Fruit fly (Drosophila melanogaster) whole organism, embryonic: ENCODE measurements around the gene Ykt6.

ENCODE experiments used
- Asciz ChIP-seq: fragments of 200-800 bp; sonication (Bioruptor generic); optimal IDR thresholded peaks from 2 replicates; lab custom pipeline; 2017; ENCODE audit warnings: missing biosample characterization, mild to moderate bottlenecking, missing genetic modification characterization, missing genetic modification reagents
- CG10267 ChIP-seq: fragments of 200-800 bp; sonication (Bioruptor generic); optimal IDR thresholded peaks from 2 replicates; lab custom pipeline; 2018; ENCODE audit warnings: missing biosample characterization, mild to moderate bottlenecking, missing genetic modification characterization, moderate library complexity
- CG11456 ChIP-seq: fragments of 200-800 bp; sonication (Bioruptor generic); IDR thresholded peaks from 3 replicates; pipeline ENCODE4 v1.3.6; 2022; ENCODE audit warnings: missing biosample characterization, missing genetic modification characterization
- CG11504 ChIP-seq: fragments of 200-800 bp; sonication (Bioruptor generic); optimal IDR thresholded peaks from 3 replicates; lab custom pipeline; 2019; ENCODE audit warnings: missing biosample characterization, mild to moderate bottlenecking, missing genetic modification characterization, moderate library complexity
- CG12391 ChIP-seq: fragments of 200-800 bp; sonication (Bioruptor generic); optimal IDR thresholded peaks from 3 replicates; lab custom pipeline; 2018; ENCODE audit warnings: missing biosample characterization, mild to moderate bottlenecking, missing genetic modification characterization, moderate library complexity
- CG13424 ChIP-seq: fragments of 200-800 bp; sonication (Bioruptor generic); optimal IDR thresholded peaks from 2 replicates; lab custom pipeline; 2019; ENCODE audit warnings: missing biosample characterization, mild to moderate bottlenecking, missing genetic modification characterization, moderate library complexity
- CG1602 ChIP-seq: fragments of 200-800 bp; sonication (Bioruptor generic); optimal IDR thresholded peaks from 3 replicates; lab custom pipeline; 2016; ENCODE audit warnings: missing biosample characterization, missing genetic modification characterization
- CG17361 ChIP-seq: fragments of 200-800 bp; sonication (Bioruptor generic); IDR thresholded peaks from 3 replicates; pipeline ENCODE4 v1.3.6; 2022; ENCODE audit warnings: missing biosample characterization, missing genetic modification characterization
- CG17385 ChIP-seq: fragments of 200-800 bp; sonication (Bioruptor generic); optimal IDR thresholded peaks from 3 replicates; lab custom pipeline; 2018; ENCODE audit warnings: missing biosample characterization, mild to moderate bottlenecking, missing genetic modification characterization
- CG18262 ChIP-seq: fragments of 200-800 bp; optimal IDR thresholded peaks from 3 replicates; lab custom pipeline; 2019; ENCODE audit warnings: missing biosample characterization, mild to moderate bottlenecking, missing genetic modification characterization, moderate library complexity
- CG2120 ChIP-seq: fragments of 200-800 bp; sonication (Bioruptor generic); optimal IDR thresholded peaks from 3 replicates; lab custom pipeline; 2016; ENCODE audit warnings: missing biosample characterization, missing genetic modification characterization
- CG2678 ChIP-seq: fragments of 200-800 bp; sonication (Bioruptor generic); optimal IDR thresholded peaks from 3 replicates; lab custom pipeline; 2019; ENCODE audit warnings: missing biosample characterization, mild to moderate bottlenecking, missing genetic modification characterization, moderate library complexity
- CG2712 ChIP-seq: fragments of 200-800 bp; optimal IDR thresholded peaks from 3 replicates; lab custom pipeline; 2019; ENCODE audit warnings: missing biosample characterization, mild to moderate bottlenecking, missing genetic modification characterization, moderate library complexity
- CG31441 ChIP-seq: fragments of 200-800 bp; sonication (Bioruptor generic); IDR thresholded peaks from 2 replicates; pipeline ENCODE4 v1.3.6; 2022; ENCODE audit warnings: missing biosample characterization, missing genetic modification characterization
- CG33557 ChIP-seq: fragments of 200-800 bp; sonication (Bioruptor generic); optimal IDR thresholded peaks from 2 replicates; lab custom pipeline; 2019; ENCODE audit warnings: missing biosample characterization, mild to moderate bottlenecking, missing genetic modification characterization, moderate library complexity
- CG4404 ChIP-seq: fragments of 200-800 bp; sonication (Bioruptor generic); IDR thresholded peaks from 2 replicates; pipeline ENCODE4 v1.3.6; 2022; ENCODE audit warnings: missing biosample characterization, missing genetic modification characterization
- CG5953 ChIP-seq: fragments of 200-800 bp; sonication (Bioruptor generic); IDR thresholded peaks from 2 replicates; pipeline ENCODE4 v1.3.6; 2022; ENCODE audit warnings: missing biosample characterization, missing genetic modification characterization
- CG7271 ChIP-seq: fragments of 200-800 bp; sonication (Bioruptor generic); optimal IDR thresholded peaks from 2 replicates; lab custom pipeline; 2018; ENCODE audit warnings: missing biosample characterization, mild to moderate bottlenecking, missing genetic modification characterization, moderate library complexity
- CG7839 ChIP-seq: fragments of 200-800 bp; sonication (Bioruptor generic); optimal IDR thresholded peaks from 3 replicates; lab custom pipeline; 2018; ENCODE audit warnings: missing biosample characterization, mild to moderate bottlenecking, missing genetic modification characterization, moderate library complexity
- CG7987 ChIP-seq: fragments of 200-800 bp; sonication (Bioruptor generic); optimal IDR thresholded peaks from 2 replicates; lab custom pipeline; 2018; ENCODE audit warnings: missing biosample characterization, mild to moderate bottlenecking, missing genetic modification characterization, moderate library complexity
- CG9727 ChIP-seq: fragments of 200-800 bp; sonication (Bioruptor generic); optimal IDR thresholded peaks from 3 replicates; lab custom pipeline; 2017; ENCODE audit warnings: missing biosample characterization, mild to moderate bottlenecking, missing genetic modification characterization
- CG9797 ChIP-seq: fragments of 200-800 bp; sonication (Bioruptor generic); optimal IDR thresholded peaks from 3 replicates; lab custom pipeline; 2018; ENCODE audit warnings: missing biosample characterization, mild to moderate bottlenecking, missing genetic modification characterization
- CG9932 ChIP-seq: fragments of 200-800 bp; sonication (Bioruptor generic); IDR thresholded peaks from 2 replicates; pipeline ENCODE4 v1.3.6; 2022; ENCODE audit warnings: missing biosample characterization, missing genetic modification characterization
- Chrac-16 ChIP-seq: fragments of 200-800 bp; sonication (Bioruptor generic); optimal IDR thresholded peaks from 3 replicates; lab custom pipeline; 2016; ENCODE audit warnings: missing biosample characterization, missing genetic modification characterization
- Dip2 ChIP-seq: fragments of 200-800 bp; sonication (Bioruptor generic); IDR thresholded peaks from 2 replicates; pipeline ENCODE4 v1.3.6; 2022; ENCODE audit warnings: missing biosample characterization, missing genetic modification characterization
- Drgx ChIP-seq: fragments of 200-800 bp; sonication (Bioruptor generic); IDR thresholded peaks from 2 replicates; pipeline ENCODE4 v1.3.6; 2022; ENCODE audit warnings: missing biosample characterization, missing genetic modification characterization
- Ets65A ChIP-seq: fragments of 200-800 bp; sonication (Bioruptor generic); peaks from one replicate; lab custom pipeline; 2016; ENCODE audit warnings: missing biosample characterization, missing genetic modification characterization
- MBD-R2 ChIP-seq: fragments of 200-800 bp; sonication (Bioruptor generic); IDR thresholded peaks from 2 replicates; pipeline ENCODE4 v1.3.6; 2022; ENCODE audit warnings: missing biosample characterization, missing genetic modification characterization
- Ptx1 ChIP-seq: fragments of 200-800 bp; sonication (Bioruptor generic); IDR thresholded peaks from 2 replicates; pipeline ENCODE4 v1.3.6; 2022; ENCODE audit warnings: missing biosample characterization, missing genetic modification characterization
- Xbp1 ChIP-seq: fragments of 200-800 bp; sonication (Bioruptor generic); optimal IDR thresholded peaks from 3 replicates; lab custom pipeline; 2016; ENCODE audit warnings: missing biosample characterization, mild to moderate bottlenecking, missing genetic modification characterization
- Xrp1 ChIP-seq: fragments of 200-800 bp; sonication (Bioruptor generic); IDR thresholded peaks from 2 replicates; pipeline ENCODE4 v1.3.6; 2022; ENCODE audit warnings: missing biosample characterization, missing genetic modification characterization
- ac ChIP-seq: fragments of 200-800 bp; sonication (Bioruptor generic); optimal IDR thresholded peaks from 3 replicates; lab custom pipeline; 2017; ENCODE audit warnings: missing biosample characterization, mild to moderate bottlenecking, missing genetic modification characterization
- bsh ChIP-seq, 2 experiments: fragments of 200-800 bp; sonication (Bioruptor generic); optimal IDR thresholded peaks; 2 replicates each; lab custom pipeline; 2017 to 2018; ENCODE audit warnings: mild to moderate bottlenecking in 2 of 2, missing biosample characterization in 2 of 2, missing genetic modification characterization in 2 of 2, moderate library complexity in 1 of 2
- chif ChIP-seq, 2 experiments: fragments of 200-800 bp; sonication (Bioruptor generic); optimal IDR thresholded peaks; 3 replicates each; lab custom pipeline; 2016; ENCODE audit warnings: missing biosample characterization in 2 of 2, missing genetic modification characterization in 2 of 2
- chinmo ChIP-seq: fragments of 200-800 bp; sonication (Bioruptor generic); IDR thresholded peaks from 4 replicates; pipeline ENCODE4 v1.3.6; 2022; ENCODE audit warnings: missing biosample characterization, missing genetic modification characterization; ENCODE audit not compliant: partially characterized antibody
- dmrt11E ChIP-seq: fragments of 200-800 bp; sonication (Bioruptor generic); optimal IDR thresholded peaks from 3 replicates; lab custom pipeline; 2018; ENCODE audit warnings: missing biosample characterization, mild to moderate bottlenecking, missing genetic modification characterization, moderate library complexity
- ems ChIP-seq: fragments of 200-800 bp; sonication (Bioruptor generic); optimal IDR thresholded peaks from 3 replicates; lab custom pipeline; 2016; ENCODE audit warnings: missing biosample characterization, missing genetic modification characterization
- gem ChIP-seq: fragments of 200-800 bp; sonication (Bioruptor generic); optimal IDR thresholded peaks from 2 replicates; lab custom pipeline; 2019; ENCODE audit warnings: missing biosample characterization, mild to moderate bottlenecking, missing genetic modification characterization, moderate library complexity
- grau ChIP-seq: fragments of 200-800 bp; optimal IDR thresholded peaks from 3 replicates; lab custom pipeline; 2019; ENCODE audit warnings: missing biosample characterization, mild to moderate bottlenecking, missing genetic modification characterization, moderate library complexity
- hb ChIP-seq: fragments of 200-800 bp; sonication (Bioruptor generic); IDR thresholded peaks from 3 replicates; pipeline ENCODE4 v1.3.6; 2022; ENCODE audit warnings: missing biosample characterization, missing genetic modification characterization; ENCODE audit not compliant: partially characterized antibody
- lilli ChIP-seq: fragments of 200-800 bp; sonication (Bioruptor generic); optimal IDR thresholded peaks from 3 replicates; lab custom pipeline; 2016; ENCODE audit warnings: missing biosample characterization, missing genetic modification characterization
- lola ChIP-seq, 3 experiments: fragments of >200 bp in 2 of 3; fragments of 200-800 bp in 1 of 3; sonication (Bioruptor generic) in 1 of 3; optimal IDR thresholded peaks; 2 replicates each; lab custom pipeline; 2017 to 2019; ENCODE audit warnings: missing biosample characterization in 3 of 3, missing genetic modification characterization in 3 of 3, mild to moderate bottlenecking in 1 of 3, moderate library complexity in 1 of 3
- nmo ChIP-seq: fragments of 200-800 bp; sonication (Bioruptor generic); optimal IDR thresholded peaks from 2 replicates; lab custom pipeline; 2018; ENCODE audit warnings: missing biosample characterization, mild to moderate bottlenecking, missing genetic modification characterization, moderate library complexity
- p53 ChIP-seq: fragments of 200-800 bp; sonication (Bioruptor generic); optimal IDR thresholded peaks from 2 replicates; lab custom pipeline; 2016; ENCODE audit warnings: missing biosample characterization, missing genetic modification characterization
- pum ChIP-seq: fragments of 200-800 bp; sonication (Bioruptor generic); optimal IDR thresholded peaks from 2 replicates; lab custom pipeline; 2016; ENCODE audit warnings: missing biosample characterization, missing genetic modification characterization
- sens ChIP-seq: fragments of 200-800 bp; sonication (Bioruptor generic); peaks from one replicate; lab custom pipeline; 2016; ENCODE audit warnings: missing biosample characterization, missing genetic modification characterization
- so ChIP-seq: fragments of 200-800 bp; sonication (Bioruptor generic); IDR thresholded peaks from 3 replicates; pipeline ENCODE4 v1.3.6; 2022; ENCODE audit warnings: missing biosample characterization, missing genetic modification characterization
- tgo ChIP-seq: fragments of 200-800 bp; sonication (Bioruptor generic); IDR thresholded peaks from 3 replicates; pipeline ENCODE4 v1.3.6; 2022; ENCODE audit warnings: missing biosample characterization, missing genetic modification characterization
- ttk ChIP-seq: fragments of 200-800 bp; sonication (Bioruptor generic); IDR thresholded peaks from 2 replicates; pipeline ENCODE4 v2.1.2; 2022; ENCODE audit warnings: missing biosample characterization, missing genetic modification characterization
- unpg ChIP-seq: fragments of 200-800 bp; sonication (Bioruptor generic); optimal IDR thresholded peaks from 3 replicates; lab custom pipeline; 2018; ENCODE audit warnings: missing biosample characterization, mild to moderate bottlenecking, missing genetic modification characterization, moderate library complexity
- zen ChIP-seq: fragments of 200-800 bp; sonication (Bioruptor generic); optimal IDR thresholded peaks from 3 replicates; lab custom pipeline; 2018; ENCODE audit warnings: missing biosample characterization, mild to moderate bottlenecking, missing genetic modification characterization, moderate library complexity

Ykt6 gene

dm6 chrX:7892539-7892899, 27.7 kb upstream of the Ykt6 start:
- TF ChIP-seq CG11504 (tag; lab: Kevin White, UChicago) (peak; percentile 21), CG9797 (GFP tag; lab: Kevin White, UChicago) (no peak), dmrt11E (tag; lab: Kevin White, UChicago) (peak; percentile 53), pum (GFP tag; lab: Kevin White, UChicago) (no peak), CG2712 (tag; lab: Kevin White, UChicago) (peak; percentile 4), Asciz (GFP tag; lab: Kevin White, UChicago) (no peak), Xbp1 (no peak), CG18262 (tag; lab: Kevin White, UChicago) (peak; percentile 25), gem (tag; lab: Kevin White, UChicago) (peak; percentile 59), chinmo (GFP tag; lab: Robert Waterston, UW) (no peak), CG4404 (GFP tag; lab: Robert Waterston, UW) (peak; percentile 62), Dip2 (GFP tag; lab: Robert Waterston, UW) (no peak), lilli (GFP tag; lab: Kevin White, UChicago) (peak; percentile 12), CG17385 (peak; percentile 8), Ets65A (GFP tag; lab: Kevin White, UChicago) (peak; percentile 10), so (GFP tag; lab: Robert Waterston, UW) (no peak), CG9932 (GFP tag; lab: Robert Waterston, UW) (no peak), p53 (GFP tag; lab: Kevin White, UChicago) (no peak), tgo (GFP tag; lab: Robert Waterston, UW) (no peak), CG33557 (GFP tag; lab: Kevin White, UChicago) (peak; percentile 8), Drgx (GFP tag; lab: Robert Waterston, UW) (0 out of 2 replicates have a peak, but pooled peaks have one; percentile 28), ems (GFP tag; lab: Kevin White, UChicago) (no peak), zen (tag; lab: Kevin White, UChicago) (peak; percentile 15), CG17361 (GFP tag; lab: Robert Waterston, UW) (0 out of 3 replicates have a peak, but pooled peaks have one; percentile 29), CG13424 (tag; lab: Kevin White, UChicago) (peak; percentile 5), nmo (GFP tag; lab: Kevin White, UChicago) (peak; percentile 5), CG7271 (tag; lab: Kevin White, UChicago) (peak; percentile 11), Chrac-16 (GFP tag; lab: Kevin White, UChicago) (peak; percentile 4), ttk (no peak), bsh (GFP tag; optimal IDR thresholded peaks at IDR 0.05; lab: Kevin White, UChicago) (peak; percentile 15 to 23), unpg (GFP tag; lab: Kevin White, UChicago) (peak; percentile 13), MBD-R2 (GFP tag; lab: Robert Waterston, UW) (no peak), chif (GFP tag; optimal IDR thresholded peaks at IDR 0.05; lab: Kevin White, UChicago) (peak in 1 of 2 experiments; percentile 25), lola (GFP tag; optimal IDR thresholded peaks at IDR 0.05; lab: Kevin White, UChicago) (peak in 1 of 3 experiments; percentile 47), CG2120 (GFP tag; lab: Kevin White, UChicago) (peak; percentile 14), Xrp1 (GFP tag; lab: Robert Waterston, UW) (peak; percentile 42; the same call in 1 of the 2 replicates), CG9727 (GFP tag; lab: Kevin White, UChicago) (peak; percentile 25), CG7987 (GFP tag; lab: Kevin White, UChicago) (no peak), hb (GFP tag; lab: Robert Waterston, UW) (no peak), CG1602 (GFP tag; lab: Kevin White, UChicago) (no peak), Ptx1 (GFP tag; lab: Robert Waterston, UW) (0 out of 2 replicates have a peak, but pooled peaks have one; percentile 10), CG31441 (GFP tag; lab: Robert Waterston, UW) (0 out of 2 replicates have a peak, but pooled peaks have one; percentile 15), CG5953 (GFP tag; lab: Robert Waterston, UW) (no peak), CG2678 (tag; lab: Kevin White, UChicago) (peak; percentile 29), CG12391 (peak; percentile 30), CG11456 (GFP tag; lab: Robert Waterston, UW) (no peak), CG10267 (tag; lab: Kevin White, UChicago) (peak; percentile 10), sens (peak; percentile 81), grau (tag; lab: Kevin White, UChicago) (no peak), CG7839 (tag; lab: Kevin White, UChicago) (peak; percentile 1), ac (GFP tag; lab: Kevin White, UChicago) (peak; percentile 35)
